Fruit fly (Drosophila melanogaster) whole organism, wandering third instar larva: ENCODE results near the gene CG7378.

Experiments used
- CrebA ChIP-seq: fragments of 200-800 bp; sonication (Bioruptor generic); optimal IDR thresholded peaks from 2 replicates; lab custom pipeline; 2016; ENCODE audit warnings: missing biosample characterization, mild to moderate bottlenecking, missing genetic modification characterization, borderline replicate concordance
- Dfd ChIP-seq: fragments of >200 bp; optimal IDR thresholded peaks from 2 replicates; lab custom pipeline; 2017; ENCODE audit warnings: missing biosample characterization, missing genetic modification characterization
- Dif ChIP-seq: fragments of 200-275, 200-300 bp; sonication (Bioruptor generic); optimal IDR thresholded peaks from 2 replicates; lab custom pipeline; 2018; ENCODE audit warnings: missing biosample characterization, missing genetic modification characterization; ENCODE audit not compliant: partially characterized antibody
- Myc ChIP-seq: fragments of >200 bp; optimal IDR thresholded peaks from 2 replicates; lab custom pipeline; 2017
- brk ChIP-seq: fragments of 200-800 bp; sonication (Bioruptor generic); optimal IDR thresholded peaks from 2 replicates; lab custom pipeline; 2016; ENCODE audit warnings: missing biosample characterization, mild to moderate bottlenecking, missing genetic modification characterization
- dsf ChIP-seq: sonication (Bioruptor generic); optimal IDR thresholded peaks from 2 replicates; lab custom pipeline; 2016; ENCODE audit warnings: missing biosample characterization, missing genetic modification characterization, borderline replicate concordance
- foxo ChIP-seq, 2 experiments: fragments of 200-800 bp; sonication (Bioruptor generic); optimal IDR thresholded peaks; 2 replicates in 1 of 2; 3 replicates in 1 of 2; lab custom pipeline; 2016 to 2017; ENCODE audit warnings: missing biosample characterization in 2 of 2, missing genetic modification characterization in 2 of 2
- fru ChIP-seq: fragments of 200-800 bp; sonication (Bioruptor generic); optimal IDR thresholded peaks from 3 replicates; lab custom pipeline; 2016; ENCODE audit warnings: missing biosample characterization, mild to moderate bottlenecking, missing genetic modification characterization
- h ChIP-seq: fragments of 200-800 bp; sonication (Bioruptor generic); optimal IDR thresholded peaks from 3 replicates; lab custom pipeline; 2016; ENCODE audit warnings: missing biosample characterization, mild to moderate bottlenecking, missing genetic modification characterization
- jim ChIP-seq: fragments of 175-275, 200-325 bp; sonication (Bioruptor generic); optimal IDR thresholded peaks from 2 replicates; lab custom pipeline; 2016; ENCODE audit warnings: missing biosample characterization, mild to moderate bottlenecking, missing genetic modification characterization
- pan ChIP-seq: fragments of >200 bp; optimal IDR thresholded peaks from 2 replicates; lab custom pipeline; 2017
- psq ChIP-seq: fragments of 200-800 bp; sonication (Bioruptor generic); optimal IDR thresholded peaks from 3 replicates; lab custom pipeline; 2017; ENCODE audit warnings: missing biosample characterization, mild to moderate bottlenecking, missing genetic modification characterization, moderate library complexity
- usp ChIP-seq: fragments of >200 bp; optimal IDR thresholded peaks from 2 replicates; lab custom pipeline; 2017; ENCODE audit warnings: missing biosample characterization, missing genetic modification characterization
- woc ChIP-seq: sonication (Bioruptor generic); optimal IDR thresholded peaks from 2 replicates; lab custom pipeline; 2016; ENCODE audit warnings: missing biosample characterization, mild to moderate bottlenecking, missing genetic modification characterization

DNA sequence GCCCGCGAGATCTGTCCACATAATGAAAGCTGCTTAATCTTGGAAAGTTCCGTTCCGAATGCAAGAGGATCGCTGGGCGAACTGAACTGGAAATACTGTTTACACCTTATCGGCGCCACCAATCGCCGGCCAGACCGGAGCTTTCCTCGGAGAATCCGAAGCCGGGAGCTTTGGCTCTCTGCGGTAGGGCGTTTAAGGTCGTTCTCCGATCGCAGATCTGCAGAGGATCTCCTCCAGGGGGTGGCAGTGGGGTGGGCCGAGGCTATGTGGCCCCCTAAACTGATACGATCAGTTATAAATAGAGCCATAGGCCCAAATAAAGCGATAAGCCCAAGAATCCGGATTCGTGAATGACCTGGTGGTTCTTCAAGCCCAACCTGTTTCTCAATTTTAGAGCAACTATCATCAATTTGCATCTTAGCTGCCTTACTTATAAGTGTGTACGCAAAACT lies 42.8 kb upstream of the CG7378 start, which contains the start of gene CG7322:
- no peak for TF ChIP-seq dsf (GFP tag; lab: Kevin White, UChicago)
- TF ChIP-seq pan (lab: Kevin White, UChicago), result no peak
- TF ChIP-seq foxo (GFP tag; optimal IDR thresholded peaks at IDR 0.05; lab: Kevin White, UChicago), result no peak
- TF ChIP-seq jim (GFP tag; lab: Kevin White, UChicago), result no peak
- TF ChIP-seq fru (GFP tag; lab: Kevin White, UChicago), result no peak
- no peak for TF ChIP-seq CrebA
- TF ChIP-seq brk (GFP tag; lab: Kevin White, UChicago), result no peak
- no peak for TF ChIP-seq usp
- TF ChIP-seq Myc (lab: Kevin White, UChicago), result no peak
- TF ChIP-seq Dif (GFP tag; lab: Kevin White, UChicago), result no peak
- TF ChIP-seq Dfd, result no peak
- TF ChIP-seq h (GFP tag; lab: Kevin White, UChicago), result no peak
- no peak for TF ChIP-seq woc (GFP tag; lab: Kevin White, UChicago)
- TF ChIP-seq psq, result no peak
